Fruit fly (Drosophila melanogaster) whole organism, prepupa: ENCODE results near the gene aurB.

Experiments used
- CG10631 ChIP-seq: fragments of 200-800 bp; sonication (Bioruptor generic); optimal IDR thresholded peaks from 2 replicates; lab custom pipeline; 2016; ENCODE audit warnings: missing biosample characterization, missing genetic modification characterization
- CG10669 ChIP-seq: fragments of 200-800 bp; sonication (Bioruptor generic); optimal IDR thresholded peaks from 3 replicates; lab custom pipeline; 2018; ENCODE audit warnings: missing biosample characterization, mild to moderate bottlenecking, missing genetic modification characterization, moderate library complexity
- CG11294 ChIP-seq: fragments of 200-800 bp; sonication (Bioruptor generic); IDR thresholded peaks from 2 replicates; pipeline ENCODE4 v1.3.6; 2022; ENCODE audit warnings: missing biosample characterization, missing genetic modification characterization
- CG11762 ChIP-seq: fragments of 200-800 bp; sonication (Bioruptor generic); optimal IDR thresholded peaks from 3 replicates; lab custom pipeline; 2016; ENCODE audit warnings: missing biosample characterization, missing genetic modification characterization; ENCODE audit not compliant: insufficient read depth
- CG11902 ChIP-seq: fragments of 200-800 bp; sonication (Bioruptor generic); optimal IDR thresholded peaks from 3 replicates; lab custom pipeline; 2016; ENCODE audit warnings: missing biosample characterization, missing genetic modification characterization
- CG15336 ChIP-seq: fragments of 200-800 bp; sonication (Bioruptor generic); IDR thresholded peaks from 2 replicates; pipeline ENCODE4 v1.3.6; 2022; ENCODE audit warnings: missing biosample characterization, missing genetic modification characterization
- CG32006 ChIP-seq: fragments of 200-800 bp; sonication (Bioruptor generic); optimal IDR thresholded peaks from 3 replicates; lab custom pipeline; 2017; ENCODE audit warnings: missing biosample characterization, mild to moderate bottlenecking, missing genetic modification characterization
- CG34406 ChIP-seq: fragments of 200-800 bp; sonication (Bioruptor generic); optimal IDR thresholded peaks from 3 replicates; lab custom pipeline; 2016; ENCODE audit warnings: missing biosample characterization, missing genetic modification characterization
- CG3919 ChIP-seq: fragments of 200-800 bp; sonication (Bioruptor generic); optimal IDR thresholded peaks from 3 replicates; lab custom pipeline; 2016; ENCODE audit warnings: missing biosample characterization, missing genetic modification characterization
- CG4318 ChIP-seq: fragments of 200-800 bp; sonication (Bioruptor generic); optimal IDR thresholded peaks from 3 replicates; lab custom pipeline; 2017; ENCODE audit warnings: missing biosample characterization, mild to moderate bottlenecking, missing genetic modification characterization
- CG6163 ChIP-seq: fragments of 200-800 bp; sonication (Bioruptor generic); IDR thresholded peaks from 3 replicates; pipeline ENCODE4 v1.3.6; 2022; ENCODE audit warnings: missing biosample characterization, missing genetic modification characterization
- CG6276 ChIP-seq: fragments of 200-800 bp; sonication (Bioruptor generic); optimal IDR thresholded peaks from 2 replicates; lab custom pipeline; 2017; ENCODE audit warnings: missing biosample characterization, mild to moderate bottlenecking, missing genetic modification characterization
- CG6792 ChIP-seq: fragments of 200-800 bp; sonication (Bioruptor generic); optimal IDR thresholded peaks from 3 replicates; lab custom pipeline; 2016; ENCODE audit warnings: missing biosample characterization, missing genetic modification characterization
- CG7368 ChIP-seq: fragments of 200-800 bp; sonication (Bioruptor generic); optimal IDR thresholded peaks from 3 replicates; lab custom pipeline; 2016; ENCODE audit warnings: missing biosample characterization, missing genetic modification characterization
- CG8119 ChIP-seq: fragments of 200-800 bp; sonication (Bioruptor generic); IDR thresholded peaks from 3 replicates; pipeline ENCODE4 v1.3.6; 2022; ENCODE audit warnings: missing biosample characterization, missing genetic modification characterization
- CG8632 ChIP-seq: fragments of 200-800 bp; sonication (Bioruptor generic); optimal IDR thresholded peaks from 3 replicates; lab custom pipeline; 2016; ENCODE audit warnings: missing biosample characterization, missing genetic modification characterization
- CG9139 ChIP-seq: fragments of 200-800 bp; sonication (Bioruptor generic); optimal IDR thresholded peaks from 3 replicates; lab custom pipeline; 2017; ENCODE audit warnings: missing biosample characterization, mild to moderate bottlenecking, missing genetic modification characterization
- Eip78C ChIP-seq: fragments of 200-800 bp; sonication (Bioruptor generic); peaks from one replicate; lab custom pipeline; 2016; ENCODE audit warnings: missing biosample characterization, missing genetic modification characterization
- Eip93F ChIP-seq: fragments of 200-800 bp; sonication (Bioruptor generic); optimal IDR thresholded peaks from 2 replicates; lab custom pipeline; 2016; ENCODE audit warnings: missing biosample characterization, mild to moderate bottlenecking, missing genetic modification characterization
- Ets96B ChIP-seq: fragments of 200-800 bp; optimal IDR thresholded peaks from 2 replicates; lab custom pipeline; 2019; ENCODE audit warnings: missing biosample characterization, mild to moderate bottlenecking, missing genetic modification characterization, moderate library complexity
- Gug ChIP-seq: fragments of 200-800 bp; sonication (Bioruptor generic); IDR thresholded peaks from 2 replicates; pipeline ENCODE4 v1.3.6; 2022; ENCODE audit warnings: missing biosample characterization, missing genetic modification characterization
- Hr38 ChIP-seq: sonication (Bioruptor generic); optimal IDR thresholded peaks from 2 replicates; lab custom pipeline; 2016; ENCODE audit warnings: missing biosample characterization, missing genetic modification characterization
- Hr4 ChIP-seq: fragments of 200-800 bp; sonication (Bioruptor generic); optimal IDR thresholded peaks from 3 replicates; lab custom pipeline; 2016; ENCODE audit warnings: missing biosample characterization, missing genetic modification characterization
- Lpt ChIP-seq: fragments of 200-800 bp; sonication (Bioruptor generic); optimal IDR thresholded peaks from 3 replicates; lab custom pipeline; 2016; ENCODE audit warnings: missing biosample characterization, missing genetic modification characterization
- Smox ChIP-seq: fragments of 200-800 bp; sonication (Bioruptor generic); optimal IDR thresholded peaks from 3 replicates; lab custom pipeline; 2016; ENCODE audit warnings: missing biosample characterization, missing genetic modification characterization
- Sox14 ChIP-seq: fragments of 200-800 bp; sonication (Bioruptor generic); optimal IDR thresholded peaks from 3 replicates; lab custom pipeline; 2016; ENCODE audit warnings: missing biosample characterization, missing genetic modification characterization
- Sox15 ChIP-seq: fragments of 200-800 bp; sonication (Bioruptor generic); optimal IDR thresholded peaks from 3 replicates; lab custom pipeline; 2016; ENCODE audit warnings: missing biosample characterization, missing genetic modification characterization
- achi ChIP-seq: fragments of 200-800 bp; sonication (Bioruptor generic); optimal IDR thresholded peaks from 3 replicates; lab custom pipeline; 2016; ENCODE audit warnings: missing biosample characterization, missing genetic modification characterization
- acj6 ChIP-seq: fragments of 200-800 bp; sonication (Bioruptor generic); optimal IDR thresholded peaks from 3 replicates; lab custom pipeline; 2016; ENCODE audit warnings: missing biosample characterization, missing genetic modification characterization
- dac ChIP-seq: fragments of 200-800 bp; sonication (Bioruptor generic); optimal IDR thresholded peaks from 2 replicates; lab custom pipeline; 2017; ENCODE audit warnings: missing biosample characterization, mild to moderate bottlenecking, missing genetic modification characterization
- eg ChIP-seq: fragments of 200-800 bp; sonication (Bioruptor generic); IDR thresholded peaks from 3 replicates; pipeline ENCODE4 v1.3.6; 2022; ENCODE audit warnings: missing biosample characterization, missing genetic modification characterization
- esn ChIP-seq: fragments of 200-800 bp; sonication (Bioruptor generic); optimal IDR thresholded peaks from 2 replicates; lab custom pipeline; 2016; ENCODE audit warnings: missing biosample characterization, mild to moderate bottlenecking, missing genetic modification characterization, moderate library complexity
- fd59A ChIP-seq: fragments of 200-800 bp; sonication (Bioruptor generic); optimal IDR thresholded peaks from 2 replicates; lab custom pipeline; 2017; ENCODE audit warnings: missing biosample characterization, mild to moderate bottlenecking, missing genetic modification characterization, missing genetic modification reagents
- fd85E ChIP-seq: fragments of 200-800 bp; sonication (Bioruptor generic); optimal IDR thresholded peaks from 3 replicates; lab custom pipeline; 2016; ENCODE audit warnings: missing biosample characterization, missing genetic modification characterization
- lz ChIP-seq: fragments of 200-800 bp; sonication (Bioruptor generic); optimal IDR thresholded peaks from 3 replicates; lab custom pipeline; 2016; ENCODE audit warnings: missing biosample characterization, missing genetic modification characterization
- net ChIP-seq: fragments of 200-800 bp; sonication (Bioruptor generic); optimal IDR thresholded peaks from 3 replicates; lab custom pipeline; 2016; ENCODE audit warnings: missing biosample characterization, missing genetic modification characterization
- salr ChIP-seq, 2 experiments: fragments of 200-800 bp; sonication (Bioruptor generic); optimal IDR thresholded peaks; 3 replicates each; lab custom pipeline; 2016 to 2018; ENCODE audit warnings: missing biosample characterization in 2 of 2, missing genetic modification characterization in 2 of 2, mild to moderate bottlenecking in 1 of 2
- ss ChIP-seq, 2 experiments: fragments of 200-800 bp; sonication (Bioruptor generic); optimal IDR thresholded peaks; 2 replicates in 1 of 2; 3 replicates in 1 of 2; lab custom pipeline; 2017 to 2018; ENCODE audit warnings: mild to moderate bottlenecking in 2 of 2, missing biosample characterization in 2 of 2, missing genetic modification characterization in 2 of 2, moderate library complexity in 1 of 2
- svp ChIP-seq: fragments of 200-800 bp; sonication (Bioruptor generic); peaks from one replicate; lab custom pipeline; 2016; ENCODE audit warnings: missing biosample characterization, missing genetic modification characterization
- vri ChIP-seq: fragments of 200-800 bp; sonication (Bioruptor generic); optimal IDR thresholded peaks from 3 replicates; lab custom pipeline; 2016; ENCODE audit warnings: missing biosample characterization, mild to moderate bottlenecking, missing genetic modification characterization

aurB gene

DNA sequence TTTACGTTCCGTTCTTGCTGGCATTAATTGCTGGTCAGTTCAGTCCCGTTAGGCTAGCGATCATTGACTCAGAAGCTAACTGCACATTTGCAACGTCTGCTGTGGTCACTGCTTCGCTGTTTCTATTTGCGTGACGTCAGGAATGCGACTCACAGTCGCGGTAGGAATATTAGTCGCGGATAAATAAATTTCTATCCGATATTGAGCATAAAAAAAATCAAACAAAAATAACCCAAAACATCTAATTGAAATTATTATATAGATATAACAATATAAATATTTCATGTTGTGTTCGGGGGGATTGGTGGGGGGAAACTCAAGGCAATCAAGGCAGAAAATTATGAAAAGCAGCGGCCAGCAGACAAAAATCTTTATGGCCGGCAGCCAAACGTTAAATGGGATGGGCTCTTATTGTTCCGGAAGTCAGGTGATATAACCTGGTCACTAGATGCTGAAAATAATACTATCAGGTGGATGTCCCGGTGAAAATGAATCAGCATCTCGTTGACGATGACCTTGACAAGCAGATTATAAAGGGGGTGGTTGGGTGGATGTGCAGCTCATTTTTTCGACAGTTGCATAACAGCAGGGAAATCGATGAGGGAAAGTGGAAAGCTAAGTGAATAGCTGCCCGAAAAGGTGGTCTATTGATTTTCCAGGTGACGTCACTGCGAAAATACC lies 8.2 kb downstream of the aurB start, which contains the start of gene SmydA-3:
SmydA-3 (plus strand) TSS at position 631 of the 681 bp plus-strand sequence.
- TF ChIP-seq CG8632 (peak; percentile 30), achi (peak; percentile 51), CG6163 (peak; percentile 64), CG7368 (GFP tag; lab: Kevin White, UChicago) (no peak), CG6276 (peak; percentile 70), lz (GFP tag; lab: Kevin White, UChicago) (peak; percentile 12), ss (GFP tag; optimal IDR thresholded peaks at IDR 0.05; lab: Kevin White, UChicago) (no peak), Eip78C (peak; percentile 74), CG9139 (GFP tag; lab: Kevin White, UChicago) (no peak), CG8119 (GFP tag; lab: Robert Waterston, UW) (peak; percentile 69; the same call in 2 of the 3 replicates), dac (GFP tag; lab: Kevin White, UChicago) (peak; percentile 34), Hr4 (peak; percentile 58), fd59A (GFP tag; lab: Kevin White, UChicago) (peak; percentile 11), Hr38 (GFP tag; lab: Kevin White, UChicago) (no peak), CG6792 (GFP tag; lab: Kevin White, UChicago) (peak; percentile 7), CG11902 (no peak), Gug (GFP tag; lab: Robert Waterston, UW) (peak; percentile 51), CG11294 (GFP tag; lab: Robert Waterston, UW) (0 out of 2 replicates have a peak, but pooled peaks have one; percentile 32), Ets96B (peak; percentile 19), Eip93F (GFP tag; lab: Kevin White, UChicago) (no peak), CG15336 (GFP tag; lab: Robert Waterston, UW) (peak; percentile 75), eg (peak; percentile 82), Sox14 (GFP tag; lab: Kevin White, UChicago) (no peak), CG34406 (peak; percentile 49), Lpt (GFP tag; lab: Kevin White, UChicago) (peak; percentile 25), Sox15 (GFP tag; lab: Kevin White, UChicago) (no peak), CG4318 (GFP tag; lab: Kevin White, UChicago) (peak; percentile 50), net (GFP tag; lab: Kevin White, UChicago) (peak; percentile 66), acj6 (no peak), salr (GFP tag; optimal IDR thresholded peaks at IDR 0.05; lab: Kevin White, UChicago) (peak in 1 of 2 experiments; percentile 71), CG3919 (peak; percentile 44), esn (peak; percentile 22), CG32006 (GFP tag; lab: Kevin White, UChicago) (peak; percentile 81)

DNA sequence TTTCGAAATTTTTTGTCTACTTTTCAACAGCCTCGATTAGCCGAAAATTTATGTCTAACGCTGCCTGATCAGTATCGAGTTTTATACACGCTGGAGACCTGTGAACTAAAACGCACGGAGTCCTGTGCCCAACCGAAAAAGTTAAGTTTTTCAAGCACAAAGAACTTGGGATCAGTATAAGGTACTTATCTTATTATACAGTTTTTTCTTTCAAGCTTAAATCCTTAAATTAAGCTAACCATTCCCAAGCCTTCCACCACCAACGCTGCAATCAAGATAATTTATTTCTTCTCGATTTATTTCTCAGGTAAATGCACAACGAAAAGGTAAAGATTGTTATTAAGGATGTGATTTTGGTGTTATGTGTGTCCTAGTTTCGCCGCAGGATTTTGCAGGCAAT lies 10.9 kb downstream of the aurB start, which contains the start of gene Porin2:
Porin2 (minus strand) TSS at position 101 of the 400 bp plus-strand sequence.
- no peak for TF ChIP-seq CG8119 (GFP tag; lab: Robert Waterston, UW)
- no peak for TF ChIP-seq CG10631 (GFP tag; lab: Kevin White, UChicago)

DNA sequence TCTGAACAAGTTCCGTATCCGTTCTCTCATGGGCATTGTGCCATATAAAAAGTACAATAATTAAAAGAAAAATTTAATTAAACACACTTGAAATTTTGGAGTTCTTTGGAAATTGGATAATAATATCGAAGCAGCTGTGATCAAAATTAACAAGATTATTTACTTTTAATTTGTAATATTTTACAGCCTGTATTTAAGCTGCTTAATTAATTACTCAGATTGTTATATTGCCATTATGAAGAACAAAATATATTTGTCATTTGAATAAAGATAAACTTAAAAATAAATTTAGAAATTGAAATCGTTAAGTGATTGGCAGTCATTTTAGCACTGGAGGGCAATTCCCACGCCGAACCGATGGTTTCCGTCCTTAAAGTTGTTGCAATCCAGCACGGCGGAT lies 12.3 kb downstream of the aurB start, which contains the start of the genes CG17139 and CG17140:
CG17139 (minus strand) TSS at position 101 of the 400 bp plus-strand sequence.
CG17140 (minus strand) TSS at position 101 of the 400 bp plus-strand sequence.
- TF ChIP-seq Smox = no peak
- no peak for TF ChIP-seq salr (GFP tag; optimal IDR thresholded peaks at IDR 0.05; lab: Kevin White, UChicago)
- no peak for TF ChIP-seq CG11762 (GFP tag; lab: Kevin White, UChicago)

DNA sequence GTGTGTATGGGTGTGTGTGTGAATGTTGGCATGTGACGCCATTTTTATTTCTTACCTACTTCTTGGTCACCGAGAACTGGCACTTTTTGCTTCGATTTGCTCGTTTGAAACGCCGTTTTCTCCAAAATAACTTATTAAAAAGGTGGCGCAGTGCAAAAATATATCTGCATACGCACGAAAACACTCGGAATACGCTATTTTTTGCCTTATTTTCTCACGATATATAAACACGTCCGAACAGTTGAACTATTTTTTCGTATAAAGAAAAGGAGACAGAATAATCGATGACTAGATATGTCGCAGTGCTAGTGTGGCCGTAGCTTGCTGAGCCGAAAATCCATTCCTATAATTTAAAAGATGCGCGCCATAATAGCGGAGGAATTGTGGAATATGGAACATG lies 15.6 kb downstream of the aurB start, which contains the start of gene CG6700:
CG6700 (minus strand) TSS at position 272 of the 400 bp plus-strand sequence.
- peak; percentile 70 for TF ChIP-seq Sox14 (GFP tag; lab: Kevin White, UChicago)
- TF ChIP-seq CG10669 (GFP tag; lab: Kevin White, UChicago) = no peak
- peak; percentile 8 for TF ChIP-seq fd85E (GFP tag; lab: Kevin White, UChicago)
- TF ChIP-seq acj6 = no peak
- peak; percentile 42 for TF ChIP-seq vri (GFP tag; lab: Kevin White, UChicago)
- peak; percentile 74 for TF ChIP-seq svp (GFP tag; lab: Kevin White, UChicago)
- no peak for TF ChIP-seq CG8632
- TF ChIP-seq CG3919 = no peak
